Worm (Caenorhabditis elegans) whole organism, L4 larva: ENCODE results near the gene F56C9.6.

Experiments
- ama-1 ChIP-seq: fragments of 150-350 bp; optimal IDR thresholded peaks from 2 replicates; lab custom pipeline; 2014; ENCODE audit warnings: inconsistent platforms, mixed read lengths
- nhr-76 ChIP-seq: fragments of 150-350 bp; optimal IDR thresholded peaks from 2 replicates; lab custom pipeline; 2014; ENCODE audit warnings: missing biosample characterization, missing genetic modification characterization

- no peak for TF ChIP-seq nhr-76 (tag; lab: Kevin White, UChicago)
- no peak for TF ChIP-seq ama-1 (lab: Kevin White, UChicago)
These were observed 28.6 kb upstream of the F56C9.6 start for ce11 chrIII:7339138-7339537.
